Fruit fly (Drosophila melanogaster) whole organism, prepupa: ENCODE data around the gene NFAT.

Experiments used
- Blimp-1 ChIP-seq: fragments of 200-800 bp; sonication (Bioruptor generic); optimal IDR thresholded peaks from 3 replicates; lab custom pipeline; 2017; ENCODE audit warnings: missing biosample characterization, missing genetic modification characterization, mild to moderate bottlenecking, moderate library complexity, missing genetic modification reagents
- CG10669 ChIP-seq: fragments of 200-800 bp; sonication (Bioruptor generic); optimal IDR thresholded peaks from 3 replicates; lab custom pipeline; 2018; ENCODE audit warnings: missing biosample characterization, mild to moderate bottlenecking, missing genetic modification characterization, moderate library complexity
- CG11294 ChIP-seq: fragments of 200-800 bp; sonication (Bioruptor generic); IDR thresholded peaks from 2 replicates; pipeline ENCODE4 v1.3.6; 2022; ENCODE audit warnings: missing biosample characterization, missing genetic modification characterization
- CG31627 ChIP-seq: fragments of 200-800 bp; sonication (Bioruptor generic); optimal IDR thresholded peaks from 3 replicates; lab custom pipeline; 2016; ENCODE audit warnings: missing biosample characterization, missing genetic modification characterization
- CG32006 ChIP-seq: fragments of 200-800 bp; sonication (Bioruptor generic); optimal IDR thresholded peaks from 3 replicates; lab custom pipeline; 2017; ENCODE audit warnings: missing biosample characterization, mild to moderate bottlenecking, missing genetic modification characterization
- CG34406 ChIP-seq: fragments of 200-800 bp; sonication (Bioruptor generic); optimal IDR thresholded peaks from 3 replicates; lab custom pipeline; 2016; ENCODE audit warnings: missing biosample characterization, missing genetic modification characterization
- CG4318 ChIP-seq: fragments of 200-800 bp; sonication (Bioruptor generic); optimal IDR thresholded peaks from 3 replicates; lab custom pipeline; 2017; ENCODE audit warnings: missing biosample characterization, mild to moderate bottlenecking, missing genetic modification characterization
- CG6276 ChIP-seq: fragments of 200-800 bp; sonication (Bioruptor generic); optimal IDR thresholded peaks from 2 replicates; lab custom pipeline; 2017; ENCODE audit warnings: missing biosample characterization, mild to moderate bottlenecking, missing genetic modification characterization
- CG7368 ChIP-seq: fragments of 200-800 bp; sonication (Bioruptor generic); optimal IDR thresholded peaks from 3 replicates; lab custom pipeline; 2016; ENCODE audit warnings: missing biosample characterization, missing genetic modification characterization
- CG8119 ChIP-seq: fragments of 200-800 bp; sonication (Bioruptor generic); IDR thresholded peaks from 3 replicates; pipeline ENCODE4 v1.3.6; 2022; ENCODE audit warnings: missing biosample characterization, missing genetic modification characterization
- CG8319 ChIP-seq: fragments of 200-800 bp; sonication (Bioruptor generic); optimal IDR thresholded peaks from 3 replicates; lab custom pipeline; 2016; ENCODE audit warnings: missing biosample characterization, missing genetic modification characterization
- CG8632 ChIP-seq: fragments of 200-800 bp; sonication (Bioruptor generic); optimal IDR thresholded peaks from 3 replicates; lab custom pipeline; 2016; ENCODE audit warnings: missing biosample characterization, missing genetic modification characterization
- CG9139 ChIP-seq: fragments of 200-800 bp; sonication (Bioruptor generic); optimal IDR thresholded peaks from 3 replicates; lab custom pipeline; 2017; ENCODE audit warnings: missing biosample characterization, mild to moderate bottlenecking, missing genetic modification characterization
- Eip78C ChIP-seq: fragments of 200-800 bp; sonication (Bioruptor generic); peaks from one replicate; lab custom pipeline; 2016; ENCODE audit warnings: missing biosample characterization, missing genetic modification characterization
- Ets21C ChIP-seq: fragments of 200-800 bp; sonication (Bioruptor generic); optimal IDR thresholded peaks from 3 replicates; lab custom pipeline; 2016; ENCODE audit warnings: missing biosample characterization, missing genetic modification characterization
- Hr39 ChIP-seq: fragments of 200-800 bp; sonication (Bioruptor generic); optimal IDR thresholded peaks from 2 replicates; lab custom pipeline; 2016; ENCODE audit warnings: missing biosample characterization, missing genetic modification characterization
- Hr4 ChIP-seq: fragments of 200-800 bp; sonication (Bioruptor generic); optimal IDR thresholded peaks from 3 replicates; lab custom pipeline; 2016; ENCODE audit warnings: missing biosample characterization, missing genetic modification characterization
- Lpt ChIP-seq: fragments of 200-800 bp; sonication (Bioruptor generic); optimal IDR thresholded peaks from 3 replicates; lab custom pipeline; 2016; ENCODE audit warnings: missing biosample characterization, missing genetic modification characterization
- Met ChIP-seq: fragments of 200-800 bp; sonication (Bioruptor generic); optimal IDR thresholded peaks from 3 replicates; lab custom pipeline; 2016; ENCODE audit warnings: missing biosample characterization, missing genetic modification characterization
- Sox102F ChIP-seq: fragments of 200-800 bp; sonication (Bioruptor generic); optimal IDR thresholded peaks from 2 replicates; lab custom pipeline; 2016; ENCODE audit warnings: missing biosample characterization, mild to moderate bottlenecking, missing genetic modification characterization
- achi ChIP-seq: fragments of 200-800 bp; sonication (Bioruptor generic); optimal IDR thresholded peaks from 3 replicates; lab custom pipeline; 2016; ENCODE audit warnings: missing biosample characterization, missing genetic modification characterization
- acj6 ChIP-seq: fragments of 200-800 bp; sonication (Bioruptor generic); optimal IDR thresholded peaks from 3 replicates; lab custom pipeline; 2016; ENCODE audit warnings: missing biosample characterization, missing genetic modification characterization
- eg ChIP-seq: fragments of 200-800 bp; sonication (Bioruptor generic); IDR thresholded peaks from 3 replicates; pipeline ENCODE4 v1.3.6; 2022; ENCODE audit warnings: missing biosample characterization, missing genetic modification characterization
- esn ChIP-seq: fragments of 200-800 bp; sonication (Bioruptor generic); optimal IDR thresholded peaks from 2 replicates; lab custom pipeline; 2016; ENCODE audit warnings: missing biosample characterization, mild to moderate bottlenecking, missing genetic modification characterization, moderate library complexity
- fd59A ChIP-seq: fragments of 200-800 bp; sonication (Bioruptor generic); optimal IDR thresholded peaks from 2 replicates; lab custom pipeline; 2017; ENCODE audit warnings: missing biosample characterization, mild to moderate bottlenecking, missing genetic modification characterization, missing genetic modification reagents
- fkh ChIP-seq: fragments of 200-800 bp; sonication (Bioruptor generic); optimal IDR thresholded peaks from 3 replicates; lab custom pipeline; 2017; ENCODE audit warnings: missing biosample characterization, mild to moderate bottlenecking, missing genetic modification characterization, moderate library complexity
- pdm3 ChIP-seq: fragments of 200-800 bp; sonication (Bioruptor generic); optimal IDR thresholded peaks from 3 replicates; lab custom pipeline; 2016; ENCODE audit warnings: missing biosample characterization, missing genetic modification characterization
- spab ChIP-seq: fragments of 200-800 bp; sonication (Bioruptor generic); optimal IDR thresholded peaks from 2 replicates; lab custom pipeline; 2017; ENCODE audit warnings: missing biosample characterization, mild to moderate bottlenecking, missing genetic modification characterization, missing genetic modification reagents
- ss ChIP-seq, 2 experiments: fragments of 200-800 bp; sonication (Bioruptor generic); optimal IDR thresholded peaks; 2 replicates in 1 of 2; 3 replicates in 1 of 2; lab custom pipeline; 2017 to 2018; ENCODE audit warnings: mild to moderate bottlenecking in 2 of 2, missing biosample characterization in 2 of 2, missing genetic modification characterization in 2 of 2, moderate library complexity in 1 of 2
- svp ChIP-seq: fragments of 200-800 bp; sonication (Bioruptor generic); peaks from one replicate; lab custom pipeline; 2016; ENCODE audit warnings: missing biosample characterization, missing genetic modification characterization
- topi ChIP-seq: fragments of 200-800 bp; sonication (Bioruptor generic); optimal IDR thresholded peaks from 3 replicates; lab custom pipeline; 2016; ENCODE audit warnings: missing biosample characterization, missing genetic modification characterization
- vri ChIP-seq: fragments of 200-800 bp; sonication (Bioruptor generic); optimal IDR thresholded peaks from 3 replicates; lab custom pipeline; 2016; ENCODE audit warnings: missing biosample characterization, mild to moderate bottlenecking, missing genetic modification characterization

NFAT gene

DNA sequence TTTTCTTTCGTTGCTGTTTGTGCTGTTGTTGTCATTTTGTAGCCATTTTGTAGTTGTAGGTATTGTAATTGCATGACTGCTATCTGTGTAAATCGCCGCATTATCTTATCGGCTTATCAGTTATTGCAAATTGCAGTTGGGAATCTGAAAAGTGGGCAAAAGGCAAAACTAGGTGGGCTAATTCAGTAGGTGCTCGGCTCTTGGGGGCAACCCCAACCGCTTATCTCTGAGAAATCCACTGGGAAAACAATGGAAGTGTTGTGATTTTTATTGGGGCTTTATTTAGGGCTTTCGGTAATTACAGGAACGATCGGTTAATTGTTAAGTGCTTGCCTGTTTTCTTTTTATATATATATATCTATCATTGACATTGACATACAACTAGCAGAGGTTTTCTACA, 26.6 kb downstream of the NFAT start:
- TF ChIP-seq CG8319 (GFP tag; lab: Kevin White, UChicago) (no peak), pdm3 (GFP tag; lab: Kevin White, UChicago) (no peak), Eip78C (peak; percentile 23), CG11294 (no peak), Met (GFP tag; lab: Kevin White, UChicago) (no peak), achi (GFP tag; lab: Kevin White, UChicago) (no peak), CG32006 (no peak)

DNA sequence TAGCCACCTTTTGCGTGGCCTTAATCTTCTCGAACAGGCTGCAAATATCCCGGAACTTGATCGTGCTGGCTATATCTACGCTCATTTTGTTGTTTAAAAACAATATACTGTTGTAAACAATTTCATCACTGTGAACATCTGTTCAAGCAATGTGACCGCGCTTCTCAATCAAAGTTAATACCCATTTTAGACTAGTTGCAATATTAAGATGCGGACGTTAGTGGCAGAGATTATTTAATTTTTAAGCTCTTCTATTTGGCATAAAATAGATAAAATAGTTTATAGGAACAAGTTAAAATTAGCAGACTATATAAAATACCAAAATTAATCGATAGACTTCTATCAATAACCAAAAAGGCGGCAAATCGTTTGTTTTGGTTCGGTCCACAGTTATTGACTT, 43.1 kb downstream of the NFAT start, which contains the start of the genes DNAlig4 and CG11164:
DNAlig4 (minus strand) TSS at position 156 of the 400 bp plus-strand sequence.
CG11164 (plus strand) TSS at position 359 of the 400 bp plus-strand sequence.
- TF ChIP-seq CG31627 (GFP tag; lab: Kevin White, UChicago) (no peak), fkh (GFP tag; lab: Kevin White, UChicago) (no peak), esn (no peak), CG6276 (GFP tag; lab: Kevin White, UChicago) (no peak), vri (no peak), CG11294 (no peak), CG8119 (GFP tag; lab: Robert Waterston, UW) (no peak), eg (no peak), acj6 (GFP tag; lab: Kevin White, UChicago) (no peak), Ets21C (GFP tag; lab: Kevin White, UChicago) (no peak), fd59A (GFP tag; lab: Kevin White, UChicago) (no peak), svp (no peak)

DNA sequence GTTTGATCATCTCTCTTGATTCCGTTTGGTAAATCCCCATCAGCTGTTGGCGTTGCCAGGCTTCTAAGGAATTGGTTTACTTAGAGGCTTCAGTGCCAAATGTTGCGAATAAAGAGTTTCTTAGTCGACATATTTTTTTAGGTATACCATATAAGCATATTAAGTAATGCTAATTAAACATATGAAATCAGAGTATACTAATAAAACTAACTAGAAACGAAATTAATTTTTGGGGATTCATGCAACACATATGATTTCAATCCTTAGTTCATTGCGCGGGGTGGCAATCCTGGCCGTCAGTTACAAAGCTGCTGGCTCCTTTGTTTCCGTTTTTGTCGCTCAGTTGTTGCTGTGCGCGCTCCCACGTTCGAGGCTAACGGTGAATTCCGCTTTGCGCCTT, 44.8 kb downstream of the NFAT start, which contains the start of gene CG15760:
CG15760 (plus strand) TSS at position 334 of the 400 bp plus-strand sequence.
- TF ChIP-seq Sox102F (GFP tag; lab: Kevin White, UChicago), result no peak
- peak; percentile 14 for TF ChIP-seq esn

DNA sequence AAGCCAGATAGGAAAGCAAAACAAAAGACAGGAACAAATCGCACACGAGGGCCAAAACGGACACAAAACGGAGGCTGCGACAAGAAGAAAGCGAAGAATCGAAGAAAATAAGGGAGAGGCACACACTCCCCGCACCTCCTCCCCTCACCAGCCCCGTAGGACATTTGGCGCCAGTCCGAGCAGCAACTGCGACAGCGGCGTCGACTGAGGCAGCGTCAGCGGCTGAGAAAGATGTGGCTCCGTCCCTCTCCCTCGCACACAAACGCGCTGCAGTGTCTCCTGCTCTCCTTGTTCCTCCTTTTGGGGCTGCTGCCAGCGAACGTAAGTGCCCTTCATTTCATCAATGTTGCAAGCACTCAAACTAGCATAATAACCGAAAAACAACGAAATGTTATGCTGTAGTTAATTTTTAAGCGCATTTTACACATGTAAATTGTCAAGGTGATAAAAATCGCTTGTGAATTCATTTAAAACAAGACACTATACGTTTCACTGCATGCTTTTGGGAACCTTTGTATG, 45.8 kb downstream of the NFAT start:
- TF ChIP-seq CG8632 (no peak), spab (no peak), eg (no peak), CG4318 (no peak), ss (GFP tag; optimal IDR thresholded peaks at IDR 0.05; lab: Kevin White, UChicago) (no peak), achi (GFP tag; lab: Kevin White, UChicago) (no peak), CG34406 (GFP tag; lab: Kevin White, UChicago) (no peak), Hr39 (GFP tag; lab: Kevin White, UChicago) (no peak), pdm3 (GFP tag; lab: Kevin White, UChicago) (no peak), Lpt (no peak), Hr4 (no peak), topi (GFP tag; lab: Kevin White, UChicago) (no peak), Ets21C (GFP tag; lab: Kevin White, UChicago) (no peak), CG9139 (GFP tag; lab: Kevin White, UChicago) (no peak), Blimp-1 (no peak), fkh (GFP tag; lab: Kevin White, UChicago) (no peak), CG6276 (GFP tag; lab: Kevin White, UChicago) (no peak), CG10669 (GFP tag; lab: Kevin White, UChicago) (no peak)

DNA sequence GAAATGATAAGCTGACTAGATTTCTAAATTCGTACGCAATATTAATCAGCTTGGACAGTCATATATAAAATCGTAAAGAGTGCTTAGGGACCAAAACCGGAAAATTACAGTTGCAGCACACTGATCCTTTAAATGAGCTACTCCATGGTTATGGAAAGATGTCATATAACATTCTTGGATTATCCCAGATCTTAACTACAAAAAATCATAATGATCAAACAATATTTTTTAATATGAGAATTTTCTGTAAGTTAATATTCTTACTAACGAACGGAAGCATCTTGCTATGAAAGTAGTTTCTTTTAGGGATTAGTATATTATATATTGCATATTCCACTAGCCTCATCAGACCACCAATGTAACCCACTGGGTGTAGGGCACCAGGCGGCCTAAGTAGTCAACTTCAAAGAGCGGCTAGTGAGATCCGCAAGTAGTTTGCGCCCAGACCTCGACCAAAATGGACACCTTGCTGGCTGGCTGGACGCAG, 52.0 kb downstream of the NFAT start, which contains the start of gene CG11162:
CG11162 (plus strand) TSS at position 437 of the 487 bp plus-strand sequence.
- no peak for TF ChIP-seq CG7368 (GFP tag; lab: Kevin White, UChicago)
- peak; percentile 3 for TF ChIP-seq vri
